Worm (Caenorhabditis elegans) whole organism, young adult: ENCODE results near the gene nep-12.

ENCODE experiments used
- F49E8.2 ChIP-seq: sonication (generic microtip); optimal IDR thresholded peaks from 3 replicates; lab custom pipeline; 2017; ENCODE audit warnings: missing genetic modification characterization, mild to moderate bottlenecking, missing compliant biosample characterization, antibody characterized with exemption, moderate library complexity; ENCODE audit not compliant: insufficient read depth
- lin-54 ChIP-seq: fragments of 200-800 bp; sonication (Bioruptor generic); optimal IDR thresholded peaks from 2 replicates; lab custom pipeline; 2018; ENCODE audit warnings: mild to moderate bottlenecking, missing genetic modification characterization, missing compliant biosample characterization

DNA sequence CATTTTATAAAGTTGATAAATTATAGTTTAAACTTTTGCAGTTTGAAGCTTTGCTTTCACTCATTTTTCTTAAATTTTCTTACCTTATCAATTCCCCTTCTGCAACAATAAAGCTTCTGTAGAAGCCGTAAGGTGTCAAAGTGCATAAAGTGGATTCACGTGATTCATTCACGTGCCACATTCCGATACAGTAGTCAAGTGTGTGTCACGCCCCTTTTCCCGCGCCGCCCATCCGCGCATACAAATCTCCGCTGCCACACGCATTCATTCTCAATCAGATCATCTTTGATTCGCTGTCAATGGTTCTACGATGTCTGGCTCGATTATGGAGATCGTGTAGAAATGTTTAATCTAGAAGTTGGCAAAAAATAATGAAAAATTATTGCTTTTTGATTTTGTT is 37.3 kb downstream of the nep-12 start:
- TF ChIP-seq F49E8.2 (tag; lab: Kevin White, UChicago) (no peak), lin-54 (no peak)
